Worm (Caenorhabditis elegans) whole organism, young adult: Measurements from ENCODE around the gene pqn-25.

ENCODE experiments used
- B0035.1 ChIP-seq: sonication (generic microtip); optimal IDR thresholded peaks from 2 replicates; lab custom pipeline; 2016; ENCODE audit warnings: missing genetic modification characterization, mild to moderate bottlenecking, missing compliant biosample characterization, missing genotype, missing genetic modification reagents
- B0261.1 ChIP-seq: sonication (generic microtip); optimal IDR thresholded peaks from 2 replicates; lab custom pipeline; 2016; ENCODE audit warnings: mild to moderate bottlenecking, missing genetic modification characterization, moderate library complexity, missing compliant biosample characterization
- C17E4.6 ChIP-seq: fragments of 200-800 bp; sonication (Bioruptor generic); IDR thresholded peaks from 2 replicates; pipeline ENCODE4 v1.3.6; 2022; ENCODE audit warnings: missing genetic modification reagents, missing genetic modification characterization, missing compliant biosample characterization
- F22D6.2 ChIP-seq: sonication (generic microtip); optimal IDR thresholded peaks from 2 replicates; lab custom pipeline; 2016; ENCODE audit warnings: mild to moderate bottlenecking, missing genetic modification characterization, missing compliant biosample characterization
- F23B12.7 ChIP-seq: sonication (generic microtip); optimal IDR thresholded peaks from 2 replicates; lab custom pipeline; 2017; ENCODE audit warnings: missing genetic modification characterization, mild to moderate bottlenecking, missing compliant biosample characterization, antibody characterized with exemption, moderate library complexity; ENCODE audit not compliant: insufficient read depth
- F33H1.4 ChIP-seq: fragments of 200-800 bp; sonication (Bioruptor generic); IDR thresholded peaks from 2 replicates; pipeline ENCODE4 v1.3.6; 2022; ENCODE audit warnings: missing genetic modification reagents, missing genetic modification characterization, missing compliant biosample characterization
- F39B2.1 ChIP-seq: fragments of 200-800 bp; sonication (Bioruptor generic); IDR thresholded peaks from 2 replicates; pipeline ENCODE4 v1.3.6; 2022; ENCODE audit warnings: missing genetic modification reagents, missing genetic modification characterization, missing compliant biosample characterization
- F57A8.1 ChIP-seq: fragments of 200-800 bp; sonication (Bioruptor generic); optimal IDR thresholded peaks from 2 replicates; lab custom pipeline; 2018; ENCODE audit warnings: mild to moderate bottlenecking, missing genetic modification characterization, moderate library complexity, missing compliant biosample characterization
- K12H6.12 ChIP-seq: fragments of 200-800 bp; sonication (Bioruptor generic); optimal IDR thresholded peaks from 2 replicates; lab custom pipeline; 2018; ENCODE audit warnings: mild to moderate bottlenecking, missing genetic modification characterization, missing compliant biosample characterization
- T07F8.4 ChIP-seq: sonication (generic microtip); optimal IDR thresholded peaks from 2 replicates; lab custom pipeline; 2016; ENCODE audit warnings: mild to moderate bottlenecking, missing genetic modification characterization, moderate library complexity, missing compliant biosample characterization
- Y53F4B.3 ChIP-seq: fragments of 200-800 bp; sonication (Bioruptor generic); IDR thresholded peaks from 2 replicates; pipeline ENCODE4 v1.3.6; 2022; ENCODE audit warnings: missing genetic modification reagents, missing genetic modification characterization, missing compliant biosample characterization
- Y53G8AR.9 ChIP-seq: fragments of 200-800 bp; sonication (Bioruptor generic); conservative IDR thresholded peaks from 2 replicates; pipeline ENCODE4 v1.3.6; 2022; ENCODE audit warnings: missing genetic modification reagents, missing genetic modification characterization, missing compliant biosample characterization
- Y56A3A.18 ChIP-seq: fragments of 200-800 bp; sonication (Bioruptor generic); IDR thresholded peaks from 2 replicates; pipeline ENCODE4 v1.3.6; 2022; ENCODE audit warnings: missing genetic modification reagents, missing genetic modification characterization, missing compliant biosample characterization
- Y67H2A.10 ChIP-seq: fragments of 200-800 bp; sonication (Bioruptor generic); conservative IDR thresholded peaks from 2 replicates; pipeline ENCODE4 v1.3.6; 2022; ENCODE audit warnings: missing genetic modification reagents, missing genetic modification characterization, missing compliant biosample characterization
- attf-3 ChIP-seq: fragments of 200-800 bp; sonication (Bioruptor generic); conservative IDR thresholded peaks from 2 replicates; pipeline ENCODE4 v1.3.6; 2022; ENCODE audit warnings: missing genetic modification reagents, missing genetic modification characterization, missing compliant biosample characterization
- attf-5 ChIP-seq: fragments of 200-800 bp; sonication (Bioruptor generic); optimal IDR thresholded peaks from 2 replicates; lab custom pipeline; 2018; ENCODE audit warnings: mild to moderate bottlenecking, missing genetic modification characterization, missing compliant biosample characterization
- bed-1 ChIP-seq: fragments of 200-800 bp; sonication (Bioruptor generic); IDR thresholded peaks from 2 replicates; pipeline ENCODE4 v1.3.6; 2022; ENCODE audit warnings: missing genetic modification reagents, missing genetic modification characterization, missing compliant biosample characterization
- cebp-2 ChIP-seq: fragments of 200-800 bp; sonication (Bioruptor generic); IDR thresholded peaks from 2 replicates; pipeline ENCODE4 v1.3.6; 2022; ENCODE audit warnings: missing genetic modification characterization, missing compliant biosample characterization
- ceh-100 ChIP-seq: fragments of 200-800 bp; sonication (Bioruptor generic); IDR thresholded peaks from 2 replicates; pipeline ENCODE4 v1.3.6; 2022; ENCODE audit warnings: missing genetic modification reagents, missing genetic modification characterization, missing compliant biosample characterization
- ceh-27 ChIP-seq: fragments of 200-800 bp; sonication (Bioruptor generic); optimal IDR thresholded peaks from 2 replicates; lab custom pipeline; 2018; ENCODE audit warnings: mild to moderate bottlenecking, missing genetic modification characterization, moderate library complexity, missing compliant biosample characterization
- ceh-79 ChIP-seq: sonication (generic microtip); optimal IDR thresholded peaks from 2 replicates; lab custom pipeline; 2017; ENCODE audit warnings: mild to moderate bottlenecking, missing genetic modification characterization, missing compliant biosample characterization
- dox-1 ChIP-seq: fragments of 200-800 bp; sonication (Bioruptor generic); IDR thresholded peaks from 2 replicates; pipeline ENCODE4 v1.3.6; 2022; ENCODE audit warnings: missing genetic modification reagents, missing genetic modification characterization, missing compliant biosample characterization
- dpff-1 ChIP-seq: sonication (generic microtip); optimal IDR thresholded peaks from 2 replicates; lab custom pipeline; 2017; ENCODE audit warnings: mild to moderate bottlenecking, missing genetic modification characterization, missing compliant biosample characterization
- dpl-1 ChIP-seq: fragments of 150-350 bp; optimal IDR thresholded peaks from 2 replicates; lab custom pipeline; 2014; ENCODE audit warnings: missing biosample characterization, missing genetic modification reagents, missing genetic modification characterization
- ekl-4 ChIP-seq: fragments of 200-800 bp; sonication (Bioruptor generic); IDR thresholded peaks from 2 replicates; pipeline ENCODE4 v1.3.6; 2022; ENCODE audit warnings: missing genetic modification reagents, missing genetic modification characterization, missing compliant biosample characterization
- hsf-1 ChIP-seq: fragments of 200-800 bp; sonication (Bioruptor generic); IDR thresholded peaks from 2 replicates; pipeline ENCODE4 v1.3.6; 2022; ENCODE audit warnings: missing genetic modification reagents, missing genetic modification characterization, missing compliant biosample characterization
- lag-1 ChIP-seq: fragments of 200-800 bp; sonication (Bioruptor generic); IDR thresholded peaks from 2 replicates; pipeline ENCODE4 v1.3.6; 2022; ENCODE audit warnings: missing genetic modification reagents, missing genetic modification characterization, missing compliant biosample characterization
- let-607 ChIP-seq, 2 experiments: fragments of 200-800 bp in 1 of 2; sonication (Bioruptor generic) in 1 of 2; sonication (generic microtip) in 1 of 2; optimal IDR thresholded peaks; 2 replicates each; lab custom pipeline; 2016 to 2018; ENCODE audit warnings: mild to moderate bottlenecking in 2 of 2, missing compliant biosample characterization in 2 of 2, missing genetic modification characterization in 2 of 2, moderate library complexity in 2 of 2, missing genotype in 1 of 2
- lin-40 ChIP-seq: sonication (generic microtip); optimal IDR thresholded peaks from 2 replicates; lab custom pipeline; 2016; ENCODE audit warnings: missing genetic modification characterization, mild to moderate bottlenecking, missing compliant biosample characterization, missing genotype, missing genetic modification reagents
- lsl-1 ChIP-seq: fragments of 200-800 bp; sonication (Bioruptor generic); optimal IDR thresholded peaks from 2 replicates; lab custom pipeline; 2018; ENCODE audit warnings: mild to moderate bottlenecking, missing genetic modification characterization, moderate library complexity, missing compliant biosample characterization
- madf-10 ChIP-seq: sonication (generic microtip); optimal IDR thresholded peaks from 2 replicates; lab custom pipeline; 2016; ENCODE audit warnings: mild to moderate bottlenecking, missing genetic modification characterization, missing compliant biosample characterization
- madf-3 ChIP-seq: fragments of 200-800 bp; sonication (Bioruptor generic); IDR thresholded peaks from 2 replicates; pipeline ENCODE4 v1.3.6; 2022; ENCODE audit warnings: missing genetic modification reagents, missing genetic modification characterization, missing compliant biosample characterization
- madf-8 ChIP-seq: fragments of 200-800 bp; sonication (Bioruptor generic); conservative IDR thresholded peaks from 2 replicates; pipeline ENCODE4 v1.3.6; 2022; ENCODE audit warnings: missing genetic modification reagents, missing genetic modification characterization, missing compliant biosample characterization
- mcd-1 ChIP-seq: fragments of 200-800 bp; sonication (Bioruptor generic); IDR thresholded peaks from 2 replicates; pipeline ENCODE4 v1.3.6; 2022; ENCODE audit warnings: missing genetic modification reagents, missing genetic modification characterization, missing compliant biosample characterization
- nhr-120 ChIP-seq: fragments of 200-800 bp; sonication (Bioruptor generic); IDR thresholded peaks from 2 replicates; pipeline ENCODE4 v1.3.6; 2022; ENCODE audit warnings: missing genetic modification characterization, missing compliant biosample characterization
- nhr-179 ChIP-seq: sonication (generic microtip); optimal IDR thresholded peaks from 2 replicates; lab custom pipeline; 2016; ENCODE audit warnings: mild to moderate bottlenecking, missing genetic modification characterization, missing compliant biosample characterization
- nhr-90 ChIP-seq: sonication (generic microtip); optimal IDR thresholded peaks from 2 replicates; lab custom pipeline; 2016; ENCODE audit warnings: missing genotype, mild to moderate bottlenecking, missing genetic modification characterization, missing compliant biosample characterization
- pbrm-1 ChIP-seq: fragments of 200-800 bp; sonication (Bioruptor generic); IDR thresholded peaks from 2 replicates; pipeline ENCODE4 v1.3.6; 2022; ENCODE audit warnings: missing genetic modification reagents, missing genetic modification characterization, missing compliant biosample characterization
- pha-4 ChIP-seq: fragments of 150-350 bp; sonication (generic microtip); optimal IDR thresholded peaks from 2 replicates; lab custom pipeline; 2014; ENCODE audit warnings: missing biosample characterization, missing genetic modification reagents, missing genetic modification characterization
- rcor-1 ChIP-seq: fragments of 200-800 bp; sonication (Bioruptor generic); IDR thresholded peaks from 2 replicates; pipeline ENCODE4 v1.3.6; 2022; ENCODE audit warnings: missing genetic modification reagents, missing genetic modification characterization, missing compliant biosample characterization
- rec-8 ChIP-seq, 2 experiments: sonication (generic microtip); optimal IDR thresholded peaks; 2 replicates each; lab custom pipeline; 2016; ENCODE audit warnings: mild to moderate bottlenecking in 2 of 2, missing genetic modification characterization in 2 of 2, missing genetic modification reagents in 2 of 2, missing genotype in 2 of 2, missing biosample characterization in 1 of 2, missing compliant biosample characterization in 1 of 2, moderate library complexity in 1 of 2
- rpc-1 ChIP-seq, 2 experiments: fragments of 150-350 bp in 1 of 2; sonication (generic microtip) in 1 of 2; optimal IDR thresholded peaks; 2 replicates each; lab custom pipeline; 2014 to 2018; ENCODE audit warnings: missing biosample characterization in 1 of 2, missing genetic modification characterization in 1 of 2, missing genetic modification reagents in 1 of 2, missing genotype in 1 of 2
- sdz-38 ChIP-seq: sonication (generic microtip); optimal IDR thresholded peaks from 2 replicates; lab custom pipeline; 2016; ENCODE audit warnings: missing genotype, missing genetic modification characterization, missing compliant biosample characterization
- snpc-3.4 ChIP-seq: sonication (generic microtip); optimal IDR thresholded peaks from 2 replicates; lab custom pipeline; 2017; ENCODE audit warnings: missing genetic modification characterization, mild to moderate bottlenecking, missing compliant biosample characterization, antibody characterized with exemption, moderate library complexity, missing genotype, missing genetic modification reagents
- tlf-1 ChIP-seq: fragments of 200-800 bp; sonication (Bioruptor generic); optimal IDR thresholded peaks from 2 replicates; lab custom pipeline; 2018; ENCODE audit warnings: mild to moderate bottlenecking, missing genetic modification characterization, missing compliant biosample characterization
- ztf-26 ChIP-seq: sonication (generic microtip); optimal IDR thresholded peaks from 2 replicates; lab custom pipeline; 2017; ENCODE audit warnings: missing genetic modification characterization, missing compliant biosample characterization
- ztf-3 ChIP-seq: fragments of 200-800 bp; sonication (Bioruptor generic); optimal IDR thresholded peaks from 2 replicates; lab custom pipeline; 2018; ENCODE audit warnings: mild to moderate bottlenecking, missing genetic modification characterization, missing compliant biosample characterization

Gene pqn-25

ce11 chrIII:5503669-5504068, 8.7 kb downstream of the pqn-25 start (continued):
- TF ChIP-seq ekl-4 (GFP tag; lab: Robert Waterston, UW) (no peak), dpl-1 (GFP tag; lab: Kevin White, UChicago) (peak; percentile 64), pha-4 (tag; lab: Kevin White, UChicago) (no peak), hsf-1 (GFP tag; lab: Robert Waterston, UW) (no peak), sdz-38 (tag; lab: Kevin White, UChicago) (no peak), nhr-90 (tag; lab: Kevin White, UChicago) (no peak), nhr-120 (no peak), ceh-27 (no peak), Y53F4B.3 (GFP tag; lab: Robert Waterston, UW) (no peak), lin-40 (tag; lab: Kevin White, UChicago) (no peak), F57A8.1 (GFP tag; lab: Kevin White, UChicago) (no peak), bed-1 (GFP tag; lab: Robert Waterston, UW) (no peak), F23B12.7 (tag; lab: Kevin White, UChicago) (no peak), attf-3 (GFP tag; lab: Robert Waterston, UW) (peak; percentile 54; the same call in 1 of the 2 replicates), madf-8 (GFP tag; lab: Robert Waterston, UW) (no peak; the same call in 1 of the 2 replicates), K12H6.12 (tag; lab: Kevin White, UChicago) (no peak), mcd-1 (no peak), attf-5 (no peak), ztf-26 (tag; lab: Kevin White, UChicago) (no peak), F33H1.4 (GFP tag; lab: Robert Waterston, UW) (peak; percentile 55; the same call in 1 of the 2 replicates), Y53G8AR.9 (no peak), T07F8.4 (no peak), cebp-2 (GFP tag; lab: Robert Waterston, UW) (no peak), rcor-1 (no peak; the same call in 1 of the 2 replicates), let-607 (tag; optimal IDR thresholded peaks at IDR 0.05; lab: Kevin White, UChicago) (no peak), ztf-3 (GFP tag; lab: Kevin White, UChicago) (no peak), rec-8 (tag; optimal IDR thresholded peaks at IDR 0.05; lab: Kevin White, UChicago) (no peak), pbrm-1 (GFP tag; lab: Robert Waterston, UW) (0 out of 2 replicates have a peak, but pooled peaks have one; percentile 23), ceh-79 (tag; lab: Kevin White, UChicago) (no peak)
- TF ChIP-seq, all 124 proteins: peak for 17

- TF ChIP-seq nhr-179 (tag; lab: Kevin White, UChicago): no peak
- TF ChIP-seq B0035.1 (tag; lab: Kevin White, UChicago): no peak
- no peak for TF ChIP-seq snpc-3.4 (tag; lab: Kevin White, UChicago)
- no peak for TF ChIP-seq madf-3
- TF ChIP-seq F39B2.1 (GFP tag; lab: Robert Waterston, UW): no peak
- TF ChIP-seq Y56A3A.18: no peak
- TF ChIP-seq F22D6.2 (tag; lab: Kevin White, UChicago): no peak
- no peak for TF ChIP-seq nhr-90 (tag; lab: Kevin White, UChicago)
- TF ChIP-seq dpff-1: no peak
- no peak for TF ChIP-seq C17E4.6 (GFP tag; lab: Robert Waterston, UW)
- TF ChIP-seq Y67H2A.10 (GFP tag; lab: Robert Waterston, UW): no peak
- TF ChIP-seq dox-1 (GFP tag; lab: Robert Waterston, UW): no peak
- TF ChIP-seq attf-5: peak; percentile 33
- no peak for TF ChIP-seq madf-10 (tag; lab: Kevin White, UChicago)
- no peak for TF ChIP-seq lsl-1 (GFP tag; lab: Kevin White, UChicago)
- TF ChIP-seq tlf-1 (GFP tag; lab: Kevin White, UChicago): no peak
- TF ChIP-seq let-607 (tag; optimal IDR thresholded peaks at IDR 0.05; lab: Kevin White, UChicago): peak in 1 of 2 experiments; percentile 29
- no peak for TF ChIP-seq ceh-100 (GFP tag; lab: Robert Waterston, UW)
- no peak for TF ChIP-seq ztf-26 (tag; lab: Kevin White, UChicago)
- no peak for TF ChIP-seq B0261.1 (tag; lab: Kevin White, UChicago)
- TF ChIP-seq rpc-1 (optimal IDR thresholded peaks at IDR 0.05; lab: Kevin White, UChicago): no peak
- TF ChIP-seq rpc-1 (tag; optimal IDR thresholded peaks at IDR 0.05; lab: Kevin White, UChicago): no peak
- no peak for TF ChIP-seq lag-1 (GFP tag; lab: Robert Waterston, UW)
These were observed 9.4 kb downstream of the pqn-25 start for ce11 chrIII:5502915-5503575.
